Worm (Caenorhabditis elegans) whole organism, L4/young adult: Measurements from ENCODE around the gene nas-11.

Source experiments
- W03F9.2 ChIP-seq: fragments of 150-350 bp; optimal IDR thresholded peaks from 2 replicates; lab custom pipeline; 2014; ENCODE audit warnings: missing biosample characterization, missing genetic modification characterization
- dao-5 ChIP-seq: sonication (generic microtip); optimal IDR thresholded peaks from 2 replicates; lab custom pipeline; 2016; ENCODE audit warnings: missing genotype, missing genetic modification characterization, moderate library complexity, missing compliant biosample characterization
- him-1 ChIP-seq: sonication (generic microtip); optimal IDR thresholded peaks from 2 replicates; lab custom pipeline; 2016; ENCODE audit warnings: missing genotype, missing genetic modification reagents, missing genetic modification characterization, missing compliant biosample characterization

DNA sequence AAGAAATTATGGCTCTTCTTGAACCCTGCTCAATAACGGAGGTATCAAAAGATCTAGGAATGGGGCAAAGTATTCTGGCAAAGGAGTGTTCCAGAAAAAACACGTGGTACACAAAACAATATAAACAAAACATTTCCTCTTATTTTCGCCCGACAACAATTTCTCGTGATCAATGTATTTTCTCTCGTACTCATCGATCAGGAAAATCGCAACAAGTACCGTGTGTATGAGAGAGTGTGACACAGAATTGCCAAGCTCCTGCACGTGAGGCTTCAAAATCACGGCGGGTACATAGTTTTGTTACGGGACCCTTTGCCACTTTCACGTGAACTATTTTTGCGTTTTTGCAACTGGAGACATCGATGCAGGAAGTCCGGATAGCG, 27.6 kb downstream of the nas-11 start:
- TF ChIP-seq him-1 (tag; lab: Kevin White, UChicago), result no peak
- no peak for TF ChIP-seq dao-5 (tag; lab: Kevin White, UChicago)
- no peak for TF ChIP-seq W03F9.2
